Fruit fly (Drosophila melanogaster) whole organism, embryonic: ENCODE measurements around the gene CG5687.

Experiments used
- Aef1 ChIP-seq: fragments of 200-800 bp; sonication (Bioruptor generic); IDR thresholded peaks from 3 replicates; pipeline ENCODE4 v1.3.6; 2022; ENCODE audit warnings: missing biosample characterization, missing genetic modification characterization
- B-H1 ChIP-seq: fragments of 200-800 bp; sonication (Bioruptor generic); IDR thresholded peaks from 3 replicates; pipeline ENCODE4 v1.3.6; 2022; ENCODE audit warnings: missing biosample characterization, missing genetic modification characterization
- CG10147 ChIP-seq: fragments of 200-800 bp; sonication (Bioruptor generic); optimal IDR thresholded peaks from 2 replicates; lab custom pipeline; 2019; ENCODE audit warnings: missing biosample characterization, mild to moderate bottlenecking, missing genetic modification characterization, moderate library complexity
- CG10267 ChIP-seq: fragments of 200-800 bp; sonication (Bioruptor generic); optimal IDR thresholded peaks from 2 replicates; lab custom pipeline; 2018; ENCODE audit warnings: missing biosample characterization, mild to moderate bottlenecking, missing genetic modification characterization, moderate library complexity
- CG10274 ChIP-seq: fragments of 200-800 bp; sonication (Bioruptor generic); optimal IDR thresholded peaks from 3 replicates; lab custom pipeline; 2017; ENCODE audit warnings: missing biosample characterization, mild to moderate bottlenecking, missing genetic modification characterization
- CG10543 ChIP-seq: fragments of 200-800 bp; sonication (Bioruptor generic); optimal IDR thresholded peaks from 3 replicates; lab custom pipeline; 2017; ENCODE audit warnings: missing biosample characterization, mild to moderate bottlenecking, missing genetic modification characterization, moderate library complexity
- CG11085 ChIP-seq: fragments of 200-800 bp; sonication (Bioruptor generic); IDR thresholded peaks from 2 replicates; pipeline ENCODE4 v1.3.6; 2022; ENCODE audit warnings: missing biosample characterization, missing genetic modification characterization
- CG11504 ChIP-seq: fragments of 200-800 bp; sonication (Bioruptor generic); optimal IDR thresholded peaks from 3 replicates; lab custom pipeline; 2019; ENCODE audit warnings: missing biosample characterization, mild to moderate bottlenecking, missing genetic modification characterization, moderate library complexity
- CG12659 ChIP-seq: fragments of 200-800 bp; sonication (Bioruptor generic); optimal IDR thresholded peaks from 3 replicates; lab custom pipeline; 2017; ENCODE audit warnings: mild to moderate bottlenecking, missing biosample characterization, missing genetic modification reagents, missing genetic modification characterization
- CG13287 ChIP-seq: fragments of 200-800 bp; sonication (Bioruptor generic); IDR thresholded peaks from 2 replicates; pipeline ENCODE4 v1.3.6; 2022; ENCODE audit warnings: missing biosample characterization, missing genetic modification characterization; ENCODE audit not compliant: partially characterized antibody
- CG14441 ChIP-seq: fragments of 200-800 bp; sonication (Bioruptor generic); IDR thresholded peaks from 2 replicates; pipeline ENCODE4 v1.3.6; 2022; ENCODE audit warnings: missing biosample characterization, missing genetic modification characterization
- CG2116 ChIP-seq: fragments of 200-800 bp; sonication (Bioruptor generic); optimal IDR thresholded peaks from 3 replicates; lab custom pipeline; 2018; ENCODE audit warnings: missing biosample characterization, mild to moderate bottlenecking, missing genetic modification characterization
- CG30403 ChIP-seq: fragments of 200-800 bp; sonication (Bioruptor generic); optimal IDR thresholded peaks from 3 replicates; lab custom pipeline; 2016; ENCODE audit warnings: missing biosample characterization, missing genetic modification characterization
- CG31441 ChIP-seq: fragments of 200-800 bp; sonication (Bioruptor generic); IDR thresholded peaks from 2 replicates; pipeline ENCODE4 v1.3.6; 2022; ENCODE audit warnings: missing biosample characterization, missing genetic modification characterization
- CG34224 ChIP-seq: fragments of 200-800 bp; sonication (Bioruptor generic); IDR thresholded peaks from 3 replicates; pipeline ENCODE4 v1.3.6; 2022; ENCODE audit warnings: missing biosample characterization, missing genetic modification characterization; ENCODE audit not compliant: partially characterized antibody
- CG3995 ChIP-seq: fragments of 200-800 bp; sonication (Bioruptor generic); optimal IDR thresholded peaks from 3 replicates; lab custom pipeline; 2016; ENCODE audit warnings: missing biosample characterization, missing genetic modification characterization
- CG4360 ChIP-seq: fragments of 200-800 bp; sonication (Bioruptor generic); IDR thresholded peaks from 2 replicates; pipeline ENCODE4 v1.3.6; 2022; ENCODE audit warnings: missing biosample characterization, missing genetic modification characterization
- CG4424 ChIP-seq: fragments of 200-800 bp; sonication (Bioruptor generic); optimal IDR thresholded peaks from 3 replicates; lab custom pipeline; 2016; ENCODE audit warnings: missing biosample characterization, missing genetic modification characterization
- CG8944 ChIP-seq: fragments of 200-800 bp; sonication (Bioruptor generic); optimal IDR thresholded peaks from 3 replicates; lab custom pipeline; 2016; ENCODE audit warnings: missing biosample characterization, missing genetic modification characterization
- CG9797 ChIP-seq: fragments of 200-800 bp; sonication (Bioruptor generic); optimal IDR thresholded peaks from 3 replicates; lab custom pipeline; 2018; ENCODE audit warnings: missing biosample characterization, mild to moderate bottlenecking, missing genetic modification characterization
- Dll ChIP-seq: fragments of 200-800 bp; sonication (Bioruptor generic); IDR thresholded peaks from 4 replicates; pipeline ENCODE4 v1.3.6; 2022; ENCODE audit warnings: missing biosample characterization, missing genetic modification characterization; ENCODE audit not compliant: partially characterized antibody
- Dref ChIP-seq: fragments of 200-800 bp; sonication (Bioruptor generic); IDR thresholded peaks from 2 replicates; pipeline ENCODE4 v1.3.6; 2022; ENCODE audit warnings: missing biosample characterization, missing genetic modification characterization
- H2.0 ChIP-seq: fragments of 200-800 bp; sonication (Bioruptor generic); IDR thresholded peaks from 2 replicates; pipeline ENCODE4 v1.3.6; 2022; ENCODE audit warnings: missing biosample characterization, missing genetic modification characterization
- HLH3B ChIP-seq: fragments of 200-800 bp; sonication (Bioruptor generic); IDR thresholded peaks from 2 replicates; pipeline ENCODE4 v1.3.6; 2022; ENCODE audit warnings: missing biosample characterization, missing genetic modification characterization
- Jarid2 ChIP-seq: fragments of 200-800 bp; sonication (Bioruptor generic); optimal IDR thresholded peaks from 3 replicates; lab custom pipeline; 2017; ENCODE audit warnings: mild to moderate bottlenecking, missing biosample characterization, missing genetic modification reagents, missing genetic modification characterization
- Lhr ChIP-seq: fragments of 200-800 bp; sonication (Bioruptor generic); optimal IDR thresholded peaks from 3 replicates; lab custom pipeline; 2017; ENCODE audit warnings: mild to moderate bottlenecking, missing biosample characterization, missing genetic modification reagents, missing genetic modification characterization
- MESR4 ChIP-seq: fragments of 200-800 bp; sonication (Bioruptor generic); optimal IDR thresholded peaks from 2 replicates; lab custom pipeline; 2018; ENCODE audit warnings: missing biosample characterization, mild to moderate bottlenecking, missing genetic modification characterization, moderate library complexity
- Nf-YC ChIP-seq: fragments of 200-800 bp; optimal IDR thresholded peaks from 3 replicates; lab custom pipeline; 2019; ENCODE audit warnings: missing biosample characterization, mild to moderate bottlenecking, missing genetic modification characterization, moderate library complexity
- Oli ChIP-seq: fragments of 200-800 bp; sonication (Bioruptor generic); optimal IDR thresholded peaks from 2 replicates; lab custom pipeline; 2018; ENCODE audit warnings: missing biosample characterization, mild to moderate bottlenecking, missing genetic modification characterization, moderate library complexity
- Opbp ChIP-seq: fragments of 200-800 bp; sonication (Bioruptor generic); IDR thresholded peaks from 3 replicates; pipeline ENCODE4 v1.3.6; 2022; ENCODE audit warnings: missing biosample characterization, missing genetic modification characterization; ENCODE audit not compliant: partially characterized antibody
- Usf ChIP-seq: fragments of 200-800 bp; sonication (Bioruptor generic); optimal IDR thresholded peaks from 2 replicates; lab custom pipeline; 2017; ENCODE audit warnings: missing genotype, missing biosample characterization, missing genetic modification characterization
- abd-A ChIP-seq: fragments of 200-800 bp; sonication (Bioruptor generic); optimal IDR thresholded peaks from 3 replicates; lab custom pipeline; 2019; ENCODE audit warnings: missing biosample characterization, mild to moderate bottlenecking, missing genetic modification characterization, moderate library complexity
- aop ChIP-seq: fragments of 200-800 bp; sonication (Bioruptor generic); IDR thresholded peaks from 2 replicates; pipeline ENCODE4 v1.3.6; 2022; ENCODE audit warnings: missing biosample characterization, missing genetic modification characterization
- bab2 ChIP-seq: fragments of 200-800 bp; sonication (Bioruptor generic); optimal IDR thresholded peaks from 2 replicates; lab custom pipeline; 2016; ENCODE audit warnings: missing biosample characterization, missing genetic modification characterization
- ewg ChIP-seq: fragments of 200-800 bp; sonication (Bioruptor generic); optimal IDR thresholded peaks from 3 replicates; lab custom pipeline; 2017; ENCODE audit warnings: mild to moderate bottlenecking, missing biosample characterization, missing genetic modification reagents, missing genetic modification characterization
- exex ChIP-seq: fragments of 200-800 bp; sonication (Bioruptor generic); optimal IDR thresholded peaks from 4 replicates; lab custom pipeline; 2018; ENCODE audit warnings: missing biosample characterization, mild to moderate bottlenecking, missing genetic modification characterization, moderate library complexity
- ftz-f1 ChIP-seq: fragments of 200-800 bp; sonication (Bioruptor generic); optimal IDR thresholded peaks from 2 replicates; lab custom pipeline; 2016; ENCODE audit warnings: missing biosample characterization, missing genetic modification characterization
- gsb ChIP-seq: fragments of 200-800 bp; sonication (Bioruptor generic); IDR thresholded peaks from 2 replicates; pipeline ENCODE4 v1.3.6; 2022; ENCODE audit warnings: missing biosample characterization, missing genetic modification characterization
- hkb ChIP-seq, 2 experiments: fragments of 200-800 bp in 1 of 2; fragments of >200 bp in 1 of 2; sonication (Bioruptor generic) in 1 of 2; IDR thresholded peaks in 1 of 2; optimal IDR thresholded peaks in 1 of 2; 2 replicates each; pipeline versions ENCODE4 v1.3.6 to Lab custom; 2017 to 2022; ENCODE audit warnings: missing biosample characterization in 1 of 2, missing genetic modification characterization in 1 of 2
- insv ChIP-seq, 2 experiments: fragments of 200-800 bp; sonication (Bioruptor generic); optimal IDR thresholded peaks; 3 replicates each; lab custom pipeline; 2016 to 2018; ENCODE audit warnings: missing biosample characterization in 2 of 2, missing genetic modification characterization in 2 of 2
- kah ChIP-seq: fragments of 200-800 bp; sonication (Bioruptor generic); optimal IDR thresholded peaks from 2 replicates; lab custom pipeline; 2018; ENCODE audit warnings: missing biosample characterization, mild to moderate bottlenecking, missing genetic modification characterization
- knrl ChIP-seq: fragments of 200-800 bp; sonication (Bioruptor generic); IDR thresholded peaks from 3 replicates; pipeline ENCODE4 v1.3.6; 2022; ENCODE audit warnings: missing biosample characterization, missing genetic modification characterization; ENCODE audit not compliant: partially characterized antibody
- nmo ChIP-seq: fragments of 200-800 bp; sonication (Bioruptor generic); optimal IDR thresholded peaks from 2 replicates; lab custom pipeline; 2018; ENCODE audit warnings: missing biosample characterization, mild to moderate bottlenecking, missing genetic modification characterization, moderate library complexity
- row ChIP-seq: fragments of 200-800 bp; sonication (Bioruptor generic); IDR thresholded peaks from 3 replicates; pipeline ENCODE4 v1.3.6; 2022; ENCODE audit warnings: missing biosample characterization, missing genetic modification characterization
- tll ChIP-seq, 2 experiments: fragments of 200-800 bp in 1 of 2; fragments of >200 bp in 1 of 2; sonication (Bioruptor generic) in 1 of 2; optimal IDR thresholded peaks; 2 replicates each; lab custom pipeline; 2017 to 2019; ENCODE audit warnings: missing biosample characterization in 2 of 2, missing genetic modification characterization in 2 of 2, mild to moderate bottlenecking in 1 of 2, moderate library complexity in 1 of 2
- unc-4 ChIP-seq: fragments of 200-800 bp; sonication (Bioruptor generic); IDR thresholded peaks from 2 replicates; pipeline ENCODE4 v1.3.6; 2022; ENCODE audit warnings: missing biosample characterization, missing genetic modification characterization; ENCODE audit not compliant: partially characterized antibody

CG5687 gene

dm6 chr3L:1964099-1964498 is 25.2 kb upstream of the CG5687 start, which contains the start of gene mv (continued):
- TF ChIP-seq bab2 (no peak), Opbp (GFP tag; lab: Robert Waterston, UW) (no peak), CG12659 (no peak), CG4424 (GFP tag; lab: Kevin White, UChicago) (no peak), CG31441 (peak; percentile 22; the same call in 1 of the 2 replicates), Dll (GFP tag; lab: Robert Waterston, UW) (peak; percentile 75), Aef1 (GFP tag; lab: Robert Waterston, UW) (peak; percentile 33; the same call in 2 of the 3 replicates), ftz-f1 (GFP tag; lab: Kevin White, UChicago) (peak; percentile 72), CG13287 (GFP tag; lab: Robert Waterston, UW) (peak; percentile 73), insv (GFP tag; optimal IDR thresholded peaks at IDR 0.05; lab: Kevin White, UChicago) (no peak), Jarid2 (GFP tag; lab: Kevin White, UChicago) (peak; percentile 37), Usf (GFP tag; lab: Kevin White, UChicago) (no peak), unc-4 (GFP tag; lab: Robert Waterston, UW) (peak; percentile 61), kah (GFP tag; lab: Kevin White, UChicago) (peak; percentile 98), nmo (GFP tag; lab: Kevin White, UChicago) (peak; percentile 25), CG10147 (no peak), Nf-YC (tag; lab: Kevin White, UChicago) (no peak), hkb (optimal IDR thresholded peaks at IDR 0.05; lab: Kevin White, UChicago) (peak; percentile 6), hkb (GFP tag; IDR thresholded peaks at IDR 0.05; lab: Robert Waterston, UW) (no peak), CG8944 (no peak), ewg (GFP tag; lab: Kevin White, UChicago) (no peak), Oli (tag; lab: Kevin White, UChicago) (no peak), tll (GFP tag; optimal IDR thresholded peaks at IDR 0.05; lab: Kevin White, UChicago) (peak in 1 of 2 experiments; percentile 35), Lhr (GFP tag; lab: Kevin White, UChicago) (no peak), exex (no peak), CG30403 (GFP tag; lab: Kevin White, UChicago) (no peak), CG10543 (no peak), gsb (GFP tag; lab: Robert Waterston, UW) (no peak), CG11085 (no peak), row (GFP tag; lab: Robert Waterston, UW) (peak; percentile 11; the same call in 1 of the 3 replicates), Dref (GFP tag; lab: Robert Waterston, UW) (peak; percentile 59), CG34224 (peak; percentile 55), CG3995 (GFP tag; lab: Kevin White, UChicago) (no peak), CG11504 (peak; percentile 11), abd-A (tag; lab: Kevin White, UChicago) (no peak), B-H1 (GFP tag; lab: Robert Waterston, UW) (no peak), CG10267 (tag; lab: Kevin White, UChicago) (peak; percentile 42), HLH3B (GFP tag; lab: Robert Waterston, UW) (no peak), CG2116 (peak; percentile 62), CG10274 (no peak), knrl (no peak), CG9797 (peak; percentile 61), CG14441 (no peak), aop (GFP tag; lab: Robert Waterston, UW) (no peak), H2.0 (GFP tag; lab: Robert Waterston, UW) (no peak), CG4360 (GFP tag; lab: Robert Waterston, UW) (peak; percentile 94), MESR4 (GFP tag; lab: Kevin White, UChicago) (peak; percentile 16)
- TF ChIP-seq, all 482 proteins: peak for 47
